Worm (Caenorhabditis elegans) whole organism, early embryonic: ENCODE data around the gene srh-213.

Source experiments
- B0310.2 ChIP-seq: sonication (generic microtip); optimal IDR thresholded peaks from 2 replicates; lab custom pipeline; 2016; ENCODE audit warnings: mild to moderate bottlenecking, missing genetic modification characterization, missing compliant biosample characterization
- F13C5.2 ChIP-seq: sonication (generic microtip); optimal IDR thresholded peaks from 2 replicates; lab custom pipeline; 2017; ENCODE audit warnings: mild to moderate bottlenecking, missing genetic modification characterization, inconsistent platforms, missing compliant biosample characterization
- aly-1 ChIP-seq: sonication (generic microtip); optimal IDR thresholded peaks from 2 replicates; lab custom pipeline; 2016; ENCODE audit warnings: missing genetic modification characterization, missing compliant biosample characterization
- ama-1 ChIP-seq: fragments of 150-350 bp; optimal IDR thresholded peaks from 2 replicates; lab custom pipeline; 2014
- ceh-13 ChIP-seq: fragments of 200-800 bp; sonication (Bioruptor generic); optimal IDR thresholded peaks from 2 replicates; lab custom pipeline; 2018; ENCODE audit warnings: mild to moderate bottlenecking, missing genetic modification characterization, missing compliant biosample characterization
- ceh-36 ChIP-seq: sonication (generic microtip); optimal IDR thresholded peaks from 2 replicates; lab custom pipeline; 2016; ENCODE audit warnings: missing genetic modification characterization, inconsistent platforms, missing compliant biosample characterization
- ets-7 ChIP-seq: sonication (generic microtip); optimal IDR thresholded peaks from 2 replicates; lab custom pipeline; 2016; ENCODE audit warnings: missing genotype, missing genetic modification characterization, missing compliant biosample characterization
- flt-1 ChIP-seq: fragments of 200-800 bp; sonication (Bioruptor generic); IDR thresholded peaks from 2 replicates; pipeline ENCODE4 v1.3.6; 2022; ENCODE audit warnings: missing genetic modification characterization, missing compliant biosample characterization
- hmbx-1 ChIP-seq: sonication (generic microtip); optimal IDR thresholded peaks from 2 replicates; lab custom pipeline; 2016; ENCODE audit warnings: mild to moderate bottlenecking, missing genetic modification characterization, missing compliant biosample characterization
- hmg-4 ChIP-seq: fragments of 200-800 bp; sonication (Bioruptor generic); optimal IDR thresholded peaks from 2 replicates; lab custom pipeline; 2018; ENCODE audit warnings: mild to moderate bottlenecking, missing genetic modification characterization, missing compliant biosample characterization
- hnd-1 ChIP-seq: sonication (generic microtip); optimal IDR thresholded peaks from 2 replicates; lab custom pipeline; 2016; ENCODE audit warnings: missing genetic modification characterization, missing compliant biosample characterization
- pes-1 ChIP-seq: fragments of 200-800 bp; sonication (Bioruptor generic); IDR thresholded peaks from 2 replicates; pipeline ENCODE4 v1.3.6; 2022; ENCODE audit warnings: missing genetic modification reagents, missing genetic modification characterization, missing compliant biosample characterization
- scrt-1 ChIP-seq: fragments of 200-800 bp; sonication (Bioruptor generic); IDR thresholded peaks from 2 replicates; pipeline ENCODE4 v1.3.6; 2022; ENCODE audit warnings: missing genetic modification characterization, missing compliant biosample characterization
- sea-1 ChIP-seq: fragments of 200-800 bp; sonication (Bioruptor generic); conservative IDR thresholded peaks from 2 replicates; pipeline ENCODE4 v1.3.6; 2022; ENCODE audit warnings: missing genetic modification characterization, missing compliant biosample characterization
- tbx-11 ChIP-seq: fragments of 200-800 bp; sonication (Bioruptor generic); IDR thresholded peaks from 2 replicates; pipeline ENCODE4 v1.3.6; 2022; ENCODE audit warnings: missing genetic modification characterization, missing compliant biosample characterization
- tbx-37 ChIP-seq: fragments of 200-800 bp; sonication (Bioruptor generic); conservative IDR thresholded peaks from 2 replicates; pipeline ENCODE4 v1.3.6; 2022; ENCODE audit warnings: missing genetic modification reagents, missing genetic modification characterization, missing compliant biosample characterization
- tra-4 ChIP-seq: sonication (generic microtip); optimal IDR thresholded peaks from 2 replicates; lab custom pipeline; 2017; ENCODE audit warnings: missing genetic modification characterization, missing compliant biosample characterization

srh-213 gene

DNA sequence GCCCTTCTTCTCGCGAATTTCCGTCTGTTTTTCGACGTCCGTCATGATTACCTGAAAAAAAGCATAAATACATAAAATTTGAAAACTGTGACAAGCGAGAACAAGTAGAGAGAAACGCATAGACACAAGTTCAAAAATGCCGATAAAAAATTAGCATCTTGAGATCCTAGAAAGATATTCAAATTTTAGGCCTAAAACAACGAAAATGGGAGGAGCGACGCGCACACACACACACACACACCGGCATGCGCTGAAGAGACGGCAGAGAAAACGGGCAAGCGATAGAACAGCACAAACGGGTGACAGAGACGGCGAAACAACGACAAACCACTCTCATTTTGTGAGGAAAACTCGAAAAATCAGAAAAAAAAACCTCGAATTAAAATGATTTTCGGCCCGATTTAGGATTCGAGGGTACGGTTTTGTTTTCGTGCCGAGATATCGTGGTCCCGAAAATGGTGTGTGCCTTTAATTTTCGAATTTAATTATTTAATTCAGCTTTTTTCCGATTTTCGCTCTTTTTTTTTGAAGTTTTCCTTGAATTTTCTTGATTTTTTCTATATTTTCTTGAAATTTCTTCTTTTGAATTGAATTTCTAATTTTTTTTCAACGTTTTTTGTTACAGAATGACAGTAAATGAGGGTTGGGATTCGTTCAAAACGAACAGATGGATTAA lies 8.7 kb downstream of the srh-213 start, which contains the start of the genes rpl-11.1 and T22F3.2:
Gene rpl-11.1 (minus strand): TSS at position 51 of the 676 bp plus-strand sequence.
Gene T22F3.2 (plus strand): TSS at position 626 of the 676 bp plus-strand sequence.
- TF ChIP-seq scrt-1 (no peak), pes-1 (GFP tag; lab: Robert Waterston, UW) (no peak), tbx-11 (GFP tag; lab: Robert Waterston, UW) (no peak), hmg-4 (GFP tag; lab: Kevin White, UChicago) (peak; percentile 6), B0310.2 (tag; lab: Kevin White, UChicago) (no peak)

DNA sequence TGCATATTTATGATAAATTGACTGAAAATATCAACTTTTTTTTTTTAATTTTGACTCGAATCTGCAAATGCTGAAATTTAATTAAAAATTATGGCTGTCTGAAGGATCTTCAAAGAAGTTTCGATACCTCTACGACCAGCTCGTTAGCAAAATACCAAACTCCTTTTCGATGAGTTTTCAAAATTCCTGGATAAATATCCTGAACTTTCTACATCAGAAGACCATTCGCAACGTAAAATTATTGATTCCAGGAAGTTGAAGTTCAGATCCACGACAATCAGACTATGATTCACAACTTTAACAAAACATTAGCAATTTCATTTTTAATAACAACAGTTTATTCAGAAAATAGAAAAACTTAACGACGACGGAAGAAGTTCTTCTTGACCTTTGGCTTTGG lies 9.8 kb downstream of the srh-213 start:
- TF ChIP-seq ceh-13 (GFP tag; lab: Kevin White, UChicago) (no peak), tra-4 (tag; lab: Kevin White, UChicago) (no peak), F13C5.2 (tag; lab: Kevin White, UChicago) (no peak), hmbx-1 (tag; lab: Kevin White, UChicago) (no peak), hnd-1 (tag; lab: Kevin White, UChicago) (no peak), hmg-4 (GFP tag; lab: Kevin White, UChicago) (no peak), flt-1 (GFP tag; lab: Robert Waterston, UW) (no peak), pes-1 (GFP tag; lab: Robert Waterston, UW) (no peak), sea-1 (GFP tag; lab: Robert Waterston, UW) (no peak), ama-1 (lab: Kevin White, UChicago) (no peak)

DNA sequence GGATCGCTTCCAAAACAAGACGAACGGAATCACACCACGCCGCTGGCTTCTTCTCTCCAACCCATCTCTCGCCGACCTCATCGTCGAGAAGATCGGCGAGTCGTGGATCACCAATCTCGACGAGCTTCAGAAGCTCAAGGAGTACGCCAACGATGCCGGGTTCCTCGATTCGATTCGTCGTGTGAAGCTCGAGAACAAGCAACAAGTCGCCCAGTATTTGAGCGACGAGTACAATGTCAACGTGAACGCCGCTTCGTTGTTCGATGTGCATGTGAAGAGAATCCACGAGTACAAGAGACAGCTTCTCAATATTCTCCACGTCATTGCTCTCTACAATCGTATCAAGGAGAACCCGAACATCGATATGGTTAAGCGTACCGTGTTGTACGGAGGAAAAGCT lies 11.2 kb downstream of the srh-213 start:
- TF ChIP-seq B0310.2 (tag; lab: Kevin White, UChicago) = no peak
- TF ChIP-seq hmbx-1 (tag; lab: Kevin White, UChicago) = no peak
- no peak for TF ChIP-seq ets-7 (tag; lab: Kevin White, UChicago)
- no peak for TF ChIP-seq tbx-11 (GFP tag; lab: Robert Waterston, UW)
- TF ChIP-seq scrt-1 = no peak
- TF ChIP-seq sea-1 (GFP tag; lab: Robert Waterston, UW) = no peak
- no peak for TF ChIP-seq ceh-36 (tag; lab: Kevin White, UChicago)
- TF ChIP-seq F13C5.2 (tag; lab: Kevin White, UChicago) = no peak
- no peak for TF ChIP-seq tbx-37 (GFP tag; lab: Robert Waterston, UW)
- TF ChIP-seq tra-4 (tag; lab: Kevin White, UChicago) = no peak
- no peak for TF ChIP-seq ama-1 (lab: Kevin White, UChicago)
- no peak for TF ChIP-seq hnd-1 (tag; lab: Kevin White, UChicago)
- no peak for TF ChIP-seq aly-1 (tag; lab: Kevin White, UChicago)
- no peak for TF ChIP-seq pes-1 (GFP tag; lab: Robert Waterston, UW)
- TF ChIP-seq ceh-13 (GFP tag; lab: Kevin White, UChicago) = no peak
- TF ChIP-seq flt-1 (GFP tag; lab: Robert Waterston, UW) = no peak
- no peak for TF ChIP-seq hmg-4 (GFP tag; lab: Kevin White, UChicago)

- TF ChIP-seq ets-7 (tag; lab: Kevin White, UChicago) = no peak
- no peak for TF ChIP-seq ama-1 (lab: Kevin White, UChicago)
- no peak for TF ChIP-seq pes-1 (GFP tag; lab: Robert Waterston, UW)
- TF ChIP-seq scrt-1 = no peak
- no peak for TF ChIP-seq ceh-36 (tag; lab: Kevin White, UChicago)
- TF ChIP-seq tbx-11 (GFP tag; lab: Robert Waterston, UW) = no peak
- no peak for TF ChIP-seq aly-1 (tag; lab: Kevin White, UChicago)
- TF ChIP-seq sea-1 (GFP tag; lab: Robert Waterston, UW) = no peak
- TF ChIP-seq ceh-13 (GFP tag; lab: Kevin White, UChicago) = no peak
- TF ChIP-seq F13C5.2 (tag; lab: Kevin White, UChicago) = no peak
- TF ChIP-seq hmbx-1 (tag; lab: Kevin White, UChicago) = no peak
Observed at ce11 chrV:3582671-3583070, 12.2 kb downstream of the srh-213 start.

- TF ChIP-seq hmg-4 (GFP tag; lab: Kevin White, UChicago) = no peak
- 0 out of 2 replicates have a peak, but pooled peaks have one; percentile 9 for TF ChIP-seq pes-1 (GFP tag; lab: Robert Waterston, UW)
Observed at ce11 chrV:3582086-3582485, 12.8 kb downstream of the srh-213 start.

- no peak for TF ChIP-seq aly-1 (tag; lab: Kevin White, UChicago)
- no peak for TF ChIP-seq tbx-37 (GFP tag; lab: Robert Waterston, UW)
- TF ChIP-seq scrt-1 = no peak
- TF ChIP-seq sea-1 (GFP tag; lab: Robert Waterston, UW) = no peak
- TF ChIP-seq ceh-36 (tag; lab: Kevin White, UChicago) = no peak
- no peak for TF ChIP-seq tra-4 (tag; lab: Kevin White, UChicago)
- TF ChIP-seq hmg-4 (GFP tag; lab: Kevin White, UChicago) = no peak
- TF ChIP-seq ama-1 (lab: Kevin White, UChicago) = no peak
- TF ChIP-seq F13C5.2 (tag; lab: Kevin White, UChicago) = no peak
- TF ChIP-seq tbx-11 (GFP tag; lab: Robert Waterston, UW) = no peak
- TF ChIP-seq pes-1 (GFP tag; lab: Robert Waterston, UW) = no peak
- TF ChIP-seq B0310.2 (tag; lab: Kevin White, UChicago) = no peak
- TF ChIP-seq flt-1 (GFP tag; lab: Robert Waterston, UW) = no peak
- no peak for TF ChIP-seq ets-7 (tag; lab: Kevin White, UChicago)
- no peak for TF ChIP-seq hmbx-1 (tag; lab: Kevin White, UChicago)
- no peak for TF ChIP-seq hnd-1 (tag; lab: Kevin White, UChicago)
Observed at ce11 chrV:3581643-3582042, 13.2 kb downstream of the srh-213 start.

ce11 chrV:3581034-3581433 lies 13.8 kb downstream of the srh-213 start:
- no peak for TF ChIP-seq ceh-36 (tag; lab: Kevin White, UChicago)
